Worm (Caenorhabditis elegans): Measurements from ENCODE around the gene suox-1.

Gene suox-1

ce11 chrX:15537362-15537761 lies 40.0 kb downstream of the suox-1 start, which contains the start of the genes olrn-1 and C02C6.14:
olrn-1 (plus strand) TSS chrX:15537662.
C02C6.14 (plus strand) TSS chrX:15537665.
- TF ChIP-seq F13H6.1 (tag; optimal IDR thresholded peaks at IDR 0.05) (no peak), lin-13 (GFP tag; optimal IDR thresholded peaks at IDR 0.05) (no peak), Y55F3AM.14 (GFP tag; optimal IDR thresholded peaks at IDR 0.05) (no peak)

- no peak for TF ChIP-seq alr-1 (tag; optimal IDR thresholded peaks at IDR 0.05)
- no peak for TF ChIP-seq nhr-129 (tag; optimal IDR thresholded peaks at IDR 0.05)
- no peak for TF ChIP-seq lin-13 (GFP tag; optimal IDR thresholded peaks at IDR 0.05)
- no peak for TF ChIP-seq peb-1 (tag; optimal IDR thresholded peaks at IDR 0.05)
- no peak for TF ChIP-seq mab-5 (tag; optimal IDR thresholded peaks at IDR 0.05)
These were observed 41.9 kb downstream of the suox-1 start for ce11 chrX:15539299-15539698.

ce11 chrX:15541437-15541836 lies 44.1 kb downstream of the suox-1 start:
- TF ChIP-seq ztf-4 (tag; optimal IDR thresholded peaks at IDR 0.05) (peak; percentile 28), ZK546.5 (tag; optimal IDR thresholded peaks at IDR 0.05) (no peak)

DNA sequence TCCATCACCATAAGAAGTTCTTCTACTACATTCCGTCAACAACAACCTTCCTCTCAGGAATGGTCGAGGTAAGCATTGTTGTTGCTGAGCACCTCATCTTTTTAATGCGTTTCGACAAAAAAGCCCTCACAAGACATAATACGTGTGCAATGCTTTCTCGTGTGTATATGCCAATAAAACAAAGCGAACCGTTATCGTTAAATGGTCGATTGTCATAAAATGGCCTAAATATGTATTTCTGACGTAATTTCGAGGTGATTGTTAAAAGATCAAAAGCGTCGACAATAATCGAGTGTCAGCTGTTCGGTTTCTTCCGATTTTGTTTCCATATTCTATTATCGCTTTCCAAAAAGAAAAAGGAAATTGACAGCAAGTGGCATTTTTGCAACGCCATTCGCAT lies 47.3 kb downstream of the suox-1 start:
- TF ChIP-seq fos-1 (tag; optimal IDR thresholded peaks at IDR 0.05): peak; percentile 38
- no peak for TF ChIP-seq sem-4 (tag; optimal IDR thresholded peaks at IDR 0.05)
- peak; percentile 11 for TF ChIP-seq crh-2 (tag; optimal IDR thresholded peaks at IDR 0.05)
- peak; percentile 23 for TF ChIP-seq sma-9 (GFP tag; optimal IDR thresholded peaks at IDR 0.05)
- no peak for TF ChIP-seq sma-9 (tag; optimal IDR thresholded peaks at IDR 0.05)
- peak; percentile 2 for TF ChIP-seq nhr-129 (tag; optimal IDR thresholded peaks at IDR 0.05)

ce11 chrX:15545485-15545884 lies 48.1 kb downstream of the suox-1 start:
- no peak for TF ChIP-seq mdl-1 (tag; optimal IDR thresholded peaks at IDR 0.05)
- TF ChIP-seq ZK546.5 (tag; optimal IDR thresholded peaks at IDR 0.05): no peak
- TF ChIP-seq nhr-11 (tag; optimal IDR thresholded peaks at IDR 0.05): no peak
- TF ChIP-seq nhr-12 (tag; optimal IDR thresholded peaks at IDR 0.05): no peak
- no peak for TF ChIP-seq lsy-2 (tag; optimal IDR thresholded peaks at IDR 0.05)
- TF ChIP-seq lin-11 (tag; optimal IDR thresholded peaks at IDR 0.05): no peak
- TF ChIP-seq ztf-11 (tag; optimal IDR thresholded peaks at IDR 0.05): no peak
- TF ChIP-seq ztf-1 (GFP tag; conservative IDR thresholded peaks at IDR 0.05): no peak
- no peak for TF ChIP-seq elt-1 (tag; optimal IDR thresholded peaks at IDR 0.05)
- TF ChIP-seq R02D3.7 (tag; optimal IDR thresholded peaks at IDR 0.05): no peak

ce11 chrX:15546943-15547342 lies 49.6 kb downstream of the suox-1 start:
- no peak for TF ChIP-seq blmp-1 (tag; optimal IDR thresholded peaks at IDR 0.05; ENCODE audit: insufficient read depth)
- peak; percentile 16 for TF ChIP-seq sma-9 (GFP tag; optimal IDR thresholded peaks at IDR 0.05)
- TF ChIP-seq sma-9 (tag; optimal IDR thresholded peaks at IDR 0.05): no peak
- TF ChIP-seq mab-5 (tag; optimal IDR thresholded peaks at IDR 0.05): no peak
- no peak for TF ChIP-seq ama-1 (optimal IDR thresholded peaks at IDR 0.05)
- no peak for TF ChIP-seq nhr-23 (tag; optimal IDR thresholded peaks at IDR 0.05)
- TF ChIP-seq lin-39 (tag; optimal IDR thresholded peaks at IDR 0.05): no peak
- no peak for TF ChIP-seq ceh-82 (tag; optimal IDR thresholded peaks at IDR 0.05)
- TF ChIP-seq nhr-77 (tag; optimal IDR thresholded peaks at IDR 0.05): no peak
- TF ChIP-seq dmd-4 (tag; optimal IDR thresholded peaks at IDR 0.05): no peak

DNA sequence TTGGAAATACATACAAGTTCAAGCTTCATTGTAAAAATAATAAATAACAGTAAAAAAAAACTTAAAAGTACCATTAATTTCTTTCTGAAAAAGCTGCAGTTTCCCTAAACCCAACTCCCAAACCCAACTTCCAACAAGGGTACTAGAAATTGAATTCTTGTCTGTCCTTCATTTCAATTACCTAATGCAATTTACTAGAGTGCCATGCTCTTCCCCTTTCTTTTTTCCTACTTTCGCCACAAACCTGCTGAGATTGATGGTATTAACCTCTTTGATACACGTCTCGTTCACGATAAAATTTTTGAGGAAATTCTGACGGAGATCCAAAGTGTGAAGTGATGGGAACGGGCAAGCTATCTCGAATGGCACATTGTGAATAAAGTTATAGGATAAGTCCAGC lies 50.5 kb downstream of the suox-1 start:
- TF ChIP-seq mbf-1 (tag; optimal IDR thresholded peaks at IDR 0.05) (no peak), ztf-11 (tag; optimal IDR thresholded peaks at IDR 0.05) (no peak), nhr-21 (tag; optimal IDR thresholded peaks at IDR 0.05) (no peak), sma-3 (GFP tag; optimal IDR thresholded peaks at IDR 0.05) (no peak), peb-1 (tag; optimal IDR thresholded peaks at IDR 0.05) (no peak), C34F6.9 (tag; optimal IDR thresholded peaks at IDR 0.05) (no peak), ama-1 (optimal IDR thresholded peaks at IDR 0.05) (no peak)

Measured in whole organism, L2 larva.